Fruit fly (Drosophila melanogaster) Kc167 (cell line): ENCODE measurements around the gene Usp7.

ENCODE experiments used
- Myc ChIP-seq: fragments of >200 bp; optimal IDR thresholded peaks from 2 replicates; lab custom pipeline; 2017; ENCODE audit warnings: missing external identifiers
- Sin3A ChIP-seq: fragments of >200 bp; optimal IDR thresholded peaks from 2 replicates; lab custom pipeline; 2018; ENCODE audit warnings: missing external identifiers
- h ChIP-seq: fragments of >200 bp; optimal IDR thresholded peaks from 3 replicates; lab custom pipeline; 2018; ENCODE audit warnings: missing external identifiers
- psq ChIP-seq: fragments of >200 bp; optimal IDR thresholded peaks from 2 replicates; lab custom pipeline; 2017; ENCODE audit warnings: missing external identifiers
- ttk ChIP-seq: sonication (Bioruptor generic); optimal IDR thresholded peaks from 2 replicates; lab custom pipeline; 2017; ENCODE audit warnings: missing external identifiers

DNA sequence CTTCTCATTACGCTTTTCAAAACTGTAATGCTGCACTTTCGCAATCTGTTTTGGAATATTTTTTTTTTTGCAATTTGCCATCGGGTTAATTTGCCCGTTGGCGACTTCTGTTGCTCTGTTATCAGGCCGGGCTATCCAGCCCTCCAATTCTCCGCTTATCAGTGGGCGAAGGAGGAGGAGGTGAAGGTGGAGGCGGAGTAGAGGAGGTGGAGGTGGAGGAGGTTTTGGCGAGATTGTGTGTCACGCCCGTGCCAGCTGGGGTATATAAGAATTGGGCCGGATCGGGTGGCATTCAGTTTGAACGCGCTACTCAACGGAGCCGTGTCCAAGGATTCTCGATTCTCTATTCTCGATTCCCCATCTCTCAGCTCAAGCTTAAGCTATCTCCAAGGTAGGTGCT, 14.7 kb downstream of the Usp7 start:
- no peak for TF ChIP-seq h (lab: Kevin White, UChicago)
- TF ChIP-seq ttk = no peak
- TF ChIP-seq Sin3A (lab: Kevin White, UChicago) = no peak
- TF ChIP-seq Myc (lab: Kevin White, UChicago) = no peak
- TF ChIP-seq psq (lab: Kevin White, UChicago) = no peak
